Fruit fly (Drosophila melanogaster): ENCODE data around the gene AhcyL1.
A peak's percentile ranks its signal among the peaks of the same experiment; 100 is the strongest.

The AhcyL1 gene

DNA sequence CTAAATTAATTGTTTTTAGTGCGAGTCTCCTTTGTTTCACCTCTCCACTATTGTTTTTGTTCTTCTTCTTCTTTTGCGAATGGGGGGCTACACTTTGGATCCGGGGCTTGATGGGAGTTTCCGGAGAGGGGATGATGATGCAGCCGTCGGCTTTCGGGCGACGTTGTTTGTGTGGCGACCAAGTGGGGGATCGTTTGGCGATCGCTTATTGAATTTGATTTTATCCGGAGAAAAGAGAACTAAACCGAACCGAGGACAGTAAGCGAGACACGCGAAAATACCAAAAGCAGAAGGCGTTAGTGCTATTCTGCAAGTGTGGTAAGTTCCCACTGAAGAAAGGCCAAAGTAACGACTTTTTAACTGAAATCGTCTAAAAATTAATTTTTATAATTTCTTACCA is at the start of gene AhcyL1:
TSS of gene AhcyL1 (minus strand) at position 281 of the 400 bp plus-strand sequence.
- peak; percentile 21 for TF ChIP-seq dsx (GFP tag; optimal IDR thresholded peaks at IDR 0.05; ENCODE audit: poor library complexity, severe bottlenecking)
- TF ChIP-seq ss (GFP tag; optimal IDR thresholded peaks at IDR 0.05): peak; percentile 12 to 55
- TF ChIP-seq CG11902 (GFP tag; optimal IDR thresholded peaks at IDR 0.05): no peak
- TF ChIP-seq CG10669 (GFP tag; optimal IDR thresholded peaks at IDR 0.05): no peak
- peak; percentile 25 for TF ChIP-seq CG3919 (GFP tag; optimal IDR thresholded peaks at IDR 0.05)
- TF ChIP-seq Sox14 (GFP tag; optimal IDR thresholded peaks at IDR 0.05): peak; percentile 71
- peak; percentile 94 for TF ChIP-seq svp (GFP tag)
- peak; percentile 19; the same call in 1 of the 2 replicates for TF ChIP-seq CG15336 (GFP tag; IDR thresholded peaks at IDR 0.05)
- peak; percentile 32 for TF ChIP-seq CG6854 (GFP tag; optimal IDR thresholded peaks at IDR 0.05)
- TF ChIP-seq CG1621 (tag; optimal IDR thresholded peaks at IDR 0.05): peak; percentile 36
- no peak for TF ChIP-seq CG9139 (GFP tag; optimal IDR thresholded peaks at IDR 0.05)

DNA sequence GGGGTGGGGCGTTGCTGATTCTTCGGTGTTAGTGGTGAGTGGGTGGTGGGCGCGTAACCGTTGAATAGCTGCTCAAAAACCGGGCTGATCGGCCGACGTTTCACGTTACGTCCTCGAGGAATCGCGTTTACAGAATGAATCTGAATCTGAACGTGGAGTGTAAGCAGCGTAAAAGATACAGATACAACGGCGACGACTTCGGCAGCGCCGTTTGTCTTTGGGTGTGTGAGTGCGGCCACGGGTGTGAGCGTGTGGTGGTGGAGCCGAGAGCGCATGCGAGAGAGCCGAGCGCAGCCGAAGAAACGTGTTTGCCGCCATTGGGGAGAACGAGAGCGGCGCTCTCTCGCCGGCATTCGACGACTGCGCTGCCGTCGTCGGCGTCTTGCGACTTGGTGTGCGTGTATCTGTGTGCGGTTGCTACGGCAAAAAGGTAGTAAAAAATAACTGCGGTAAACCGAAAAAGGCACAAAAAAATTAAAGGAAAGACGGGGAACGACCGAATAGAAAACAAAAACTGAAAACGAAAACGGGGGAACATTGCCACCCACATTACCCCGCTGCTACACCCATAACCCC is 48.9 kb upstream of the AhcyL1 start:
- TF ChIP-seq salr (GFP tag; optimal IDR thresholded peaks at IDR 0.05) (peak; percentile 50 to 66), OdsH (GFP tag; optimal IDR thresholded peaks at IDR 0.05) (peak; percentile 64), Eip93F (GFP tag; optimal IDR thresholded peaks at IDR 0.05) (peak; percentile 16), CG16779 (tag; optimal IDR thresholded peaks at IDR 0.05) (peak; percentile 95), CG3919 (GFP tag; optimal IDR thresholded peaks at IDR 0.05) (peak; percentile 74), dac (GFP tag; optimal IDR thresholded peaks at IDR 0.05) (peak; percentile 43), vri (GFP tag; optimal IDR thresholded peaks at IDR 0.05) (peak; percentile 72), svp (GFP tag) (peak; percentile 81), Ets96B (tag; optimal IDR thresholded peaks at IDR 0.05) (peak; percentile 89), CG8632 (GFP tag; optimal IDR thresholded peaks at IDR 0.05) (peak; percentile 49), CG34406 (GFP tag; optimal IDR thresholded peaks at IDR 0.05) (peak; percentile 64), topi (GFP tag; optimal IDR thresholded peaks at IDR 0.05) (peak; percentile 54), CG6854 (GFP tag; optimal IDR thresholded peaks at IDR 0.05) (peak; percentile 87), Hr4 (GFP tag; optimal IDR thresholded peaks at IDR 0.05) (peak; percentile 31), Smox (GFP tag; optimal IDR thresholded peaks at IDR 0.05) (peak; percentile 41), pdm3 (GFP tag; optimal IDR thresholded peaks at IDR 0.05) (no peak), fkh (GFP tag; optimal IDR thresholded peaks at IDR 0.05) (peak; percentile 70), spab (GFP tag; optimal IDR thresholded peaks at IDR 0.05) (peak; percentile 94), eg (GFP tag; IDR thresholded peaks at IDR 0.05) (peak; percentile 93), Sox14 (GFP tag; optimal IDR thresholded peaks at IDR 0.05) (peak; percentile 39), CG6276 (GFP tag; optimal IDR thresholded peaks at IDR 0.05) (peak; percentile 95), CG11762 (GFP tag; optimal IDR thresholded peaks at IDR 0.05; ENCODE audit: insufficient read depth) (peak; percentile 56), CG9139 (GFP tag; optimal IDR thresholded peaks at IDR 0.05) (peak; percentile 98), CG11902 (GFP tag; optimal IDR thresholded peaks at IDR 0.05) (no peak), Eip78C (GFP tag) (peak; percentile 89), net (GFP tag; optimal IDR thresholded peaks at IDR 0.05) (peak; percentile 78), lz (GFP tag; optimal IDR thresholded peaks at IDR 0.05) (no peak), CG10669 (GFP tag; optimal IDR thresholded peaks at IDR 0.05) (peak; percentile 86), Met (GFP tag; optimal IDR thresholded peaks at IDR 0.05) (peak; percentile 51), ss (GFP tag; optimal IDR thresholded peaks at IDR 0.05) (peak; percentile 99), CG11294 (GFP tag; IDR thresholded peaks at IDR 0.05) (peak; percentile 9; the same call in 1 of the 2 replicates), CG4318 (GFP tag; optimal IDR thresholded peaks at IDR 0.05) (no peak), CG32006 (GFP tag; optimal IDR thresholded peaks at IDR 0.05) (peak; percentile 68), Hr38 (GFP tag; optimal IDR thresholded peaks at IDR 0.05) (no peak), CG8319 (GFP tag; optimal IDR thresholded peaks at IDR 0.05) (peak; percentile 24), Hr39 (GFP tag; optimal IDR thresholded peaks at IDR 0.05) (no peak), CG6808 (GFP tag; optimal IDR thresholded peaks at IDR 0.05) (peak; percentile 97), CG15336 (GFP tag; IDR thresholded peaks at IDR 0.05) (peak; percentile 86), esn (GFP tag; optimal IDR thresholded peaks at IDR 0.05) (peak; percentile 45), fd85E (GFP tag; optimal IDR thresholded peaks at IDR 0.05) (peak; percentile 70), Lpt (GFP tag; optimal IDR thresholded peaks at IDR 0.05) (peak; percentile 81), Sox15 (GFP tag; optimal IDR thresholded peaks at IDR 0.05) (no peak), Sox102F (GFP tag; optimal IDR thresholded peaks at IDR 0.05) (peak; percentile 77), CG10631 (GFP tag; optimal IDR thresholded peaks at IDR 0.05) (peak; percentile 32), CG1621 (tag; optimal IDR thresholded peaks at IDR 0.05) (peak; percentile 92), Gug (GFP tag; IDR thresholded peaks at IDR 0.05) (peak; percentile 38; the same call in 1 of the 2 replicates)

Measured in whole organism, prepupa.